Worm (Caenorhabditis elegans): Measurements from ENCODE around the gene madf-5.

- TF ChIP-seq lin-35 (GFP tag; optimal IDR thresholded peaks at IDR 0.05) (no peak), ama-1 (optimal IDR thresholded peaks at IDR 0.05) (no peak), ama-1 (GFP tag; optimal IDR thresholded peaks at IDR 0.05) (no peak), nfya-1 (tag; optimal IDR thresholded peaks at IDR 0.05; ENCODE audit: borderline replicate concordance, insufficient read depth) (no peak), dox-1 (GFP tag; IDR thresholded peaks at IDR 0.05) (no peak), nhr-120 (GFP tag; IDR thresholded peaks at IDR 0.05) (no peak)
Observed at ce11 chrII:14611307-14611706, 37.9 kb downstream of the madf-5 start.
